Worm (Caenorhabditis elegans): ENCODE results near the gene capg-2.

capg-2 gene

ce11 chrV:12244980-12245742 is 26.5 kb upstream of the capg-2 start, which contains the start of the genes T04H1.13, slfl-5 and rad-50:
TSS of gene T04H1.13 (minus strand) at chrV:12245030.
TSS of gene slfl-5 (minus strand) at chrV:12245044.
TSS of gene rad-50 (plus strand) at chrV:12245646.
- TF ChIP-seq elt-3 (tag; optimal IDR thresholded peaks at IDR 0.05) (no peak), ztf-4 (tag; optimal IDR thresholded peaks at IDR 0.05) (no peak), sma-9 (GFP tag; optimal IDR thresholded peaks at IDR 0.05) (peak; percentile 17), sma-9 (tag; optimal IDR thresholded peaks at IDR 0.05) (no peak), peb-1 (tag; optimal IDR thresholded peaks at IDR 0.05) (no peak), lin-11 (tag; optimal IDR thresholded peaks at IDR 0.05) (no peak), ztf-11 (tag; optimal IDR thresholded peaks at IDR 0.05) (no peak), mab-5 (tag; optimal IDR thresholded peaks at IDR 0.05) (no peak), Y55F3AM.14 (GFP tag; optimal IDR thresholded peaks at IDR 0.05) (no peak), lsy-2 (tag; optimal IDR thresholded peaks at IDR 0.05) (no peak), nhr-129 (tag; optimal IDR thresholded peaks at IDR 0.05) (peak; percentile 32), F13H6.1 (tag; optimal IDR thresholded peaks at IDR 0.05) (peak; percentile 33)

- no peak for TF ChIP-seq nhr-11 (tag; optimal IDR thresholded peaks at IDR 0.05)
- peak; percentile 34 for TF ChIP-seq C34F6.9 (tag; optimal IDR thresholded peaks at IDR 0.05)
- TF ChIP-seq nhr-129 (tag; optimal IDR thresholded peaks at IDR 0.05), result peak; percentile 48
- peak; percentile 13 for TF ChIP-seq gmeb-1 (tag; optimal IDR thresholded peaks at IDR 0.05)
Observed at ce11 chrV:12245777-12246452, 25.8 kb upstream of the capg-2 start.

- no peak for TF ChIP-seq egl-27 (tag; optimal IDR thresholded peaks at IDR 0.05)
- no peak for TF ChIP-seq crh-2 (tag; optimal IDR thresholded peaks at IDR 0.05)
- TF ChIP-seq ama-1 (optimal IDR thresholded peaks at IDR 0.05), result no peak
Observed at ce11 chrV:12251041-12251440, 20.6 kb upstream of the capg-2 start, which contains the start of gene T04H1.5. TSS of gene T04H1.5 (plus strand) at chrV:12251341.

DNA sequence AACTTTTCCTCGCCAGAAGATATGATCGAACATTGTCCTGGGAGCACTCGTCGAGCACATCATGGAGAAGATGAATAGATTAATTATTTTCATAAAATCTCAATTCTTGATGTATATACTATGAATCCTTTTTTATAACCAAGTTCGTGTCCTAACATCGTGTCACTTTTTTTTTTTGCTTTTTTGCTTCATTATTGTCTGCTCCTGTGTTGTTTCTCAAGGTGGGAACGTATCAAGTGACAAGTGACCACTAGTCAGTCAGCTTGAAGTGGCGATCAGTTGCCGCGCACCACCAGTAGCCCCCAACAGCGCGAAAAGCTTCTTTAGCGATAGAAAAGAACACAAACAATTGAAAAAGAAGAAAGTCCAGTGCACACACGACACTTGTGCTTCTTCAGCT is 19.4 kb upstream of the capg-2 start, which contains the start of gene lrx-1:
TSS of gene lrx-1 (plus strand) at position 301 of the 400 bp plus-strand sequence.
- TF ChIP-seq sem-4 (tag; optimal IDR thresholded peaks at IDR 0.05), result no peak
- no peak for TF ChIP-seq crh-2 (tag; optimal IDR thresholded peaks at IDR 0.05)
- no peak for TF ChIP-seq nhr-25 (tag; optimal IDR thresholded peaks at IDR 0.05)
- no peak for TF ChIP-seq mbf-1 (tag; optimal IDR thresholded peaks at IDR 0.05)
- no peak for TF ChIP-seq ZK546.5 (tag; optimal IDR thresholded peaks at IDR 0.05)
- no peak for TF ChIP-seq snpc-4 (tag; optimal IDR thresholded peaks at IDR 0.05)
- no peak for TF ChIP-seq R02D3.7 (tag; optimal IDR thresholded peaks at IDR 0.05)
- TF ChIP-seq alr-1 (tag; optimal IDR thresholded peaks at IDR 0.05), result no peak
- no peak for TF ChIP-seq egl-27 (tag; optimal IDR thresholded peaks at IDR 0.05)
- no peak for TF ChIP-seq ceh-16 (tag; optimal IDR thresholded peaks at IDR 0.05)
- no peak for TF ChIP-seq nhr-237 (tag; optimal IDR thresholded peaks at IDR 0.05)
- TF ChIP-seq aly-2 (tag; optimal IDR thresholded peaks at IDR 0.05), result no peak
- no peak for TF ChIP-seq nhr-77 (tag; optimal IDR thresholded peaks at IDR 0.05)
- no peak for TF ChIP-seq C34F6.9 (tag; optimal IDR thresholded peaks at IDR 0.05)
- no peak for TF ChIP-seq unc-55 (GFP tag; optimal IDR thresholded peaks at IDR 0.05)

DNA sequence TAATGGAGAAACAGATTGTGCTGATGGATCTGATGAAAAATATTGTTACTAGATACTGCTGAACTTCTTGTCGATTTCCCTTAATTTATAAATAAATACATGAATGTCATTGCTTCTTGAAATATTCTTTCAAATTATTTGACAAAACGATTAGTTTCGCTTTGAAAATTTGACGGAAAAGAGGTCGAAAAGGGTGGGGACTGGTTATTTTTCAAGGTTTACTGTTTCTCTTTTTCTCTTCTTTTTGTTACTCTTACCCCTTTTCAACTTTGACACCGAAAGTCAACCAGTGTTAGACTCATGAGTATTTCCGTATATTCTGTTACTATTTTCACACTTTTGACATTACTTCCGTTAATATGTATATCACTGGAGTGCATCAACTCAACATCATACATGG is 16.3 kb upstream of the capg-2 start, which contains the start of gene T04H1.12:
TSS of gene T04H1.12 (plus strand) at position 301 of the 400 bp plus-strand sequence.
- no peak for TF ChIP-seq nhr-25 (tag; optimal IDR thresholded peaks at IDR 0.05)

ce11 chrV:12256398-12256797 is 15.3 kb upstream of the capg-2 start, which contains the start of gene ugt-55:
TSS of gene ugt-55 (plus strand) at chrV:12256698.
- no peak for TF ChIP-seq F13H6.1 (tag; optimal IDR thresholded peaks at IDR 0.05)
- TF ChIP-seq ceh-16 (tag; optimal IDR thresholded peaks at IDR 0.05), result no peak
- no peak for TF ChIP-seq aly-2 (tag; optimal IDR thresholded peaks at IDR 0.05)
- TF ChIP-seq elt-3 (tag; optimal IDR thresholded peaks at IDR 0.05), result no peak
- TF ChIP-seq ama-1 (optimal IDR thresholded peaks at IDR 0.05), result no peak
- no peak for TF ChIP-seq R02D3.7 (tag; optimal IDR thresholded peaks at IDR 0.05)
- no peak for TF ChIP-seq dmd-4 (tag; optimal IDR thresholded peaks at IDR 0.05)
- TF ChIP-seq skn-1 (tag; optimal IDR thresholded peaks at IDR 0.05), result no peak
- no peak for TF ChIP-seq sem-4 (tag; optimal IDR thresholded peaks at IDR 0.05)
- no peak for TF ChIP-seq C34F6.9 (tag; optimal IDR thresholded peaks at IDR 0.05)
- no peak for TF ChIP-seq unc-55 (GFP tag; optimal IDR thresholded peaks at IDR 0.05)
